Fruit fly (Drosophila melanogaster) whole organism, larva: Measurements from ENCODE around the gene Pp1-87B.
A peak's percentile ranks its signal among the peaks of the same experiment; 100 is the strongest.

Experiments
- noc ChIP-seq: fragments of 200-800 bp; sonication (Bioruptor generic); optimal IDR thresholded peaks from 3 replicates; lab custom pipeline; 2019; ENCODE audit warnings: missing biosample characterization, mild to moderate bottlenecking, missing genetic modification characterization, moderate library complexity

Pp1-87B gene

dm6 chr3R:12411449-12411848, 14.3 kb downstream of the Pp1-87B start:
- TF ChIP-seq noc = peak; percentile 63

DNA sequence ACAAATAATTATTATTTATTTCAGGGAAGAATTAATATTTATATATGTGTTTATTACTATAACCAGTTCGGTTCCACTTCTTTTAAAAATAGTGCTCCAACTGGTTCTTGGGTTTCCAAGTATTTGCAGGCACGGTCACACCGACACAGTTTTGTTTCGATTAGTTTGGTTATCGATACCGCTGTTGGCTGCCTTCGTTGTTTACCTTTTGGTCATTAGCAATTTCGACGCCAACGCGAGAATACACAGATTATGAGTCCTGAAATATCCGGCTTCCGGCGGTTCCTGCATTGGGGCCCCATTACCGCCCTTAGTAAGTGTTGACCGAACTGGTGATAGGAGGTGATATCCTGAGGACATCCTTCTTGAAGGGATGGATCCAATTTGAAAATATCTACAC, 17.6 kb downstream of the Pp1-87B start, which contains the start of gene CG5196:
Gene CG5196, plus strand, starts transcription at position 157 of the 400 bp plus-strand sequence.
- TF ChIP-seq noc = peak; percentile 37

- TF ChIP-seq noc = peak; percentile 68
Observed at dm6 chr3R:12406235-12407196, 19.2 kb downstream of the Pp1-87B start, which contains the start of gene CG5167. CG5167 (plus strand) TSS chr3R:12406532.

dm6 chr3R:12405928-12406234, 19.8 kb downstream of the Pp1-87B start, which contains the start of gene Cyp9f2:
Cyp9f2 (minus strand) TSS chr3R:12406028.
- no peak for TF ChIP-seq noc

- no peak for TF ChIP-seq noc
Observed at dm6 chr3R:12405134-12405533, 20.6 kb downstream of the Pp1-87B start.

- peak; percentile 97 for TF ChIP-seq noc
Observed at dm6 chr3R:12402935-12403334, 22.8 kb downstream of the Pp1-87B start.

DNA sequence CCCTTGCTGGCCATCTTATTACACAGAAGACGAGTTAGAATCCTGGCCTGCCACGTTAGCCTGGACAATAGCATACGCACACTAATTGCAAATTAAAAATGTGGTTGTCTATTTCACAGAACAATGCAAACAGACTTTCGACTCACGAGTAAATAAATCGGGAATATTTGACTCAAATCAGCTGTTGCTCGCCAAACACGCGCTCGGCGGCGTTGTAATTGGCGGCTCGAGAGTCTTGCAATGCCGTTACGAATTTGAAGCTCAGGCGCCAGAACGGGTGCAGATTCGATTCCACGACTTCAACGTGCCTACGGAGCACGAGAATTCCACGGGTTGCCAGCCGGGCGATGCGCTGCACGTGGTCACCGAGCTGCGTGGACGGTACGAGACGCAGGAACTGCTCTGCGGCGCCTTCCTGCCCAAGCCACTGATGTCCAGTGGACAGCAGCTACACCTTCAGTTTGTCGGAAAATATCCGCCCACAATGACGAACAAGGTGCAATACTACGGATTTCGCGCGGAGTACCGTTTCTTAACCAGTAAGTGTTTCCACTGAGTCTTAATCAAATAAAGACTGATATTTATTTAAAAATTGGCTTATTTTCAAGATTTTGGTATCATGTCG, 23.9 kb downstream of the Pp1-87B start, which contains the start of gene DNAlig3:
Gene DNAlig3, minus strand, starts transcription at position 168 of the 625 bp plus-strand sequence.
- no peak for TF ChIP-seq noc

DNA sequence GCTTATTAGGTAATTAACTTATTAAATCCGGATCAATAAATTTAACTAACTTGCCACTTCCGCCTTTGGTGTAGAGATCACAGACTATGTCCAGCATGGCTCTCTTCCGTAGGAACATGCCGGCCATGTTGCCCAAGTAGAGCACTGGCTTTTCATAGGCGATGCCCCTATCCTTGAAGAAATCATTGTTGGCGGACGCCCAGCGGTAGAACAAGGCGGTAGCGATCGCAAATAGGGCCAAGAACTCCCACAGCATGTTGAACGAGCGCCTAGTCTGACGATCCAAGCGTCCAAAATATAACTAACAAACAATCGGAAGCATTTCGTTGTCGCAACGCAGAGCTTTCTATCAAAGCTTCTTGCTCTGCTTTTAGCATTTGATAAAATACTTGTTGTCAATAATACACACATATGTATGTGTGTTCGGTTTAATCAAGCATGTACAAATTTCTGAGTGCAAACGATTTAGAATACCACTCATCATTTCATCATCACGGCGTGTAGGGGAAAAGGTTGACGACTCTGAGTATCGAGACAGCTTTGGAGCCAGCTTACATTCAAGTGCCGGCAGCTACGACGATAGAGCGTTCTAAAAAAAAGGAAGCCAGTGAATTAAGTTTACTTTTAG, 27.0 kb downstream of the Pp1-87B start, which contains the start of gene Cyp9f3:
Gene Cyp9f3, minus strand, starts transcription at position 310 of the 628 bp plus-strand sequence.
- no peak for TF ChIP-seq noc

dm6 chr3R:12398054-12398453, 27.7 kb downstream of the Pp1-87B start:
- no peak for TF ChIP-seq noc

DNA sequence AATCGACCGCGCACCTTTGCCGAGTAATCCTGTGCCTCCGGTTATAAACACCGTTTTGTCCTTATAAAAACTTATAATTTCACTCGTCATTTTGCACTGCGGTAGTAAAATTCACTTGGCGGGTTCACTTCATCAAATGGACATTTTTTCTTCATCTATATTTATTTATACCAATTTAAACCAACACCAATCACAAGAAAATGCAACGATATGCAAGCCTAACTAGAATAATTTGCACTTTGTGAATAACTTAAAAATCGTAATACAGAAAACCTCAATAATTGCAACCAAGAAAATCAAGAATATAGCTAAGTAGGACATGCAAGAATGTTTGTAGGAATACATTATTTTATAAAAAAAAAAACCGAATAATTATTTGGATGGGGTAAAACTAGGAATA, 29.8 kb downstream of the Pp1-87B start, which contains the start of the genes CG10096 and CG10097:
Gene CG10096, minus strand, starts transcription at position 101 of the 400 bp plus-strand sequence.
Gene CG10097, minus strand, starts transcription at position 101 of the 400 bp plus-strand sequence.
- no peak for TF ChIP-seq noc

dm6 chr3R:12386965-12387364, 38.8 kb downstream of the Pp1-87B start, which contains the start of gene CG33098:
CG33098 (plus strand) TSS chr3R:12387188.
- no peak for TF ChIP-seq noc

dm6 chr3R:12385949-12386348, 39.8 kb downstream of the Pp1-87B start, which contains the start of gene Sol1:
Sol1 (plus strand) TSS chr3R:12386249.
- TF ChIP-seq noc = no peak

DNA sequence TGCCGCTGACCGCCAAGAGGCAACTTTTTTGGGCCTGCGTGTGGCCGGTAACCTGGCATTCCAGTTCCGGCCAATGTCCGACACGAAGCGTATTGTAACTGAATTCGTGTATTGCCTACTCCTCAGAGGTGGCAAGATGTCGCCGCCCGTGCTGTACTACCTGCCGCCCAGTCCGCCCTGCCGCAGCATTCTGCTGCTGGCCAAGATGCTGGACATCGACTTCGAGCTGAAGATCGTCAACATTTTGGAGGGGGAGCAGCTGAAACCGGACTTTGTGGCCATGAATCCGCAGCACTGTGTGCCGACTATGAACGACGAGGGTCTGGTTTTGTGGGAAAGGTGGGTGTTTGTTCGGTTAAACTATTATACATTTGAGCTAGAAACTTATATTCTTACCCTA, 41.4 kb downstream of the Pp1-87B start:
- no peak for TF ChIP-seq noc

DNA sequence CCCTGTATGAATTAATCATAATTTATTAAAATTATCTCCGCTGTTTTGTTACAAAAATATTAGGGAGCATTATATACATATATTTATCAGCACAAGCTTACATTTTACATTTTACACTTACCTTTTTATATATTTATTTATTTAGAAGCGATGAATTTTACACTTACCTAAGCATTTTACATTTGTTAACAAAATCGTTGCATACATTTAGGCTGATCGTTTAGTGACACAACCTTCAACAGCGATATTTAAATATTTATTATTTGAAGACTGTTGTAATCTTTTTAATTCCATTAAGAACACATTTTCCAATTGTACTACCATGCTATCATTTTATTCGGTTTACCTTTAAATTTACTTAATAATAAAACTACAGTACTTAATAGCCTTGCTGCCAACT, 41.9 kb downstream of the Pp1-87B start:
- no peak for TF ChIP-seq noc

DNA sequence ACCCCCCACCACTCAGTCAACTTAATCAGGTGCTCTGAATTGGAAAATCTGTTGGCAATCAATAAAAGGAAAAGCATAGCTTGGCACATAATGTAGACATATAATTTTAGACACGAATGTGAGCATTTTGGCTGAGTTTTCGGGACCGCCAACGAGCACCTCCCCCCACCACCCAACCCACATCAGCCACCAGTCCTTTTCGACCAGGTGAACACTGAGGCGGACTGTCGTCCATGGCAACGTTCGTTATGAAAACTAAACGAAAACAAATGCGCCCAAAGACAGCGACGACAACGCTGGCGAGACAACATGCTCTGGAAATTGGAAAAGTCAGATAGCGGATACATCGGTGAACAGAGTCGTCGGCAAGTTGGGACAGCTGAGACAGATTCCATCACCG, 42.7 kb downstream of the Pp1-87B start, which contains the start of gene GstD11:
Gene GstD11, plus strand, starts transcription at position 301 of the 400 bp plus-strand sequence.
- no peak for TF ChIP-seq noc

- no peak for TF ChIP-seq noc
Observed at dm6 chr3R:12382563-12382962, 43.2 kb downstream of the Pp1-87B start, which contains the start of gene CG10035. CG10035 (minus strand) TSS chr3R:12382691.
